Worm (Caenorhabditis elegans): ENCODE data around the gene gpx-5.

DNA sequence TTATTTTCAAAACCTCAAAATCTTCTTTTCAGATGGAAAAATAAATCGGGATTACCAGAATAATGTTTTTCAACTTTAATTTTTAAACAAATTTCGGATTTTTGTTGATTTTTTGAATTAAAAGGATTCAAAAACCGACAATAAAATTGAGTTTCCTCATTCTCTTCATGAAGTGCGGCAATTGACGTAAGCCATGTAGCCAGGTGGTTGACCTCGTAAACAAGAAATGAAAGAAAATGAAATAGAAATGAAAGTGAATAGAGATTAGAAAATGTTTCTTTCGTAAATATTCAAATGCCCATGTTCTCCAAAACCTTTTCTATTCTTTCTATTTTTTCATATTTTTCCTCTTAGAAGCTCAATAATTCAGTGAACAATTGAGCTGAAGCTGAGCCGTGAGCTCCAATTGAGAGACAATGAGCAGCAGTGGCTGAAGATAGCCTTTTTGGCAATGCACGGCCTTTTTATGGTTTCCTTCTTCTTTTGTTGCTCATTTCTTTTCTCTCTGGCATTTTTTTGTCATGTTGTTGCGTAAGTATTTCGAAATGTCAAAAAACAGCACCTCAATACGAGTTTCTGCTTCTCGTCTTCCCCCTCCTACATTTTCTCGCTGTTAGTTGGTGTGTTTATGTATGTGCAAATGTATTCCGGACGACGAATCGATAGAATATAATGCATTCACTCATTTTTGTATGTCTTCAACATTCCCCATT is 34.7 kb upstream of the gpx-5 start:
- no peak for TF ChIP-seq madf-5 (GFP tag; IDR thresholded peaks at IDR 0.05)
- no peak for TF ChIP-seq nhr-10 (tag; optimal IDR thresholded peaks at IDR 0.05)
- TF ChIP-seq mep-1 (tag; optimal IDR thresholded peaks at IDR 0.05) = no peak
- TF ChIP-seq nhr-237 (tag; optimal IDR thresholded peaks at IDR 0.05) = no peak
- TF ChIP-seq nhr-77 (tag; optimal IDR thresholded peaks at IDR 0.05) = no peak
- TF ChIP-seq mes-2 (tag; optimal IDR thresholded peaks at IDR 0.05; ENCODE audit: poor library complexity, severe bottlenecking) = peak; percentile 6
- TF ChIP-seq pha-4 (GFP tag; IDR thresholded peaks at IDR 0.05) = 0 out of 2 replicates have a peak, but pooled peaks have one; percentile 19
- TF ChIP-seq pha-4 (tag; optimal IDR thresholded peaks at IDR 0.05) = no peak
- TF ChIP-seq dpl-1 (GFP tag; optimal IDR thresholded peaks at IDR 0.05) = no peak
- no peak for TF ChIP-seq F37D6.2 (tag; optimal IDR thresholded peaks at IDR 0.05)
- TF ChIP-seq ZK546.5 (tag; optimal IDR thresholded peaks at IDR 0.05) = no peak
- TF ChIP-seq daf-19 (GFP tag; conservative IDR thresholded peaks at IDR 0.05) = no peak
- TF ChIP-seq daf-16 (GFP tag; optimal IDR thresholded peaks at IDR 0.05) = peak in 1 of 2 experiments; percentile 26
- TF ChIP-seq daf-16 (tag; optimal IDR thresholded peaks at IDR 0.05) = peak; percentile 23

All from whole organism, L4 larva.